Comparison of ENCODE assay signal across 3 worm cellular contexts in genomic region chrIV:12268272-12269045, ce11.
A peak's percentile ranks its signal among the peaks of the same experiment; 100 is the strongest.
TF ChIP-seq lines count a peak whose summit lies in the region.

TSS of gene ppm-1.H (minus strand) at chrIV:12268322.
TSS of gene rpl-34 (plus strand) at chrIV:12268995.

TF ChIP-seq in whole organism, L2 larva, 48 proteins besides CTCF, POLR2A, EP300 and RAD21 (continued from another document):
- no peak for TF ChIP-seq ZK546.5 (tag; optimal IDR thresholded peaks at IDR 0.05; lab: Kevin White, UChicago)
- TF ChIP-seq mbf-1 (tag; optimal IDR thresholded peaks at IDR 0.05; lab: Kevin White, UChicago) = no peak
- TF ChIP-seq unc-62 (GFP tag; optimal IDR thresholded peaks at IDR 0.05; lab: Kevin White, UChicago) = no peak
- no peak for TF ChIP-seq nhr-237 (tag; optimal IDR thresholded peaks at IDR 0.05; lab: Kevin White, UChicago)
- no peak for TF ChIP-seq elt-3 (tag; optimal IDR thresholded peaks at IDR 0.05; lab: Kevin White, UChicago)
- peak; percentile 95 for TF ChIP-seq unc-55 (GFP tag; optimal IDR thresholded peaks at IDR 0.05; lab: Kevin White, UChicago)
- TF ChIP-seq nhr-21 (tag; optimal IDR thresholded peaks at IDR 0.05; lab: Kevin White, UChicago) = peak; percentile 22
- peak; percentile 43 for TF ChIP-seq fos-1 (tag; optimal IDR thresholded peaks at IDR 0.05; lab: Kevin White, UChicago)
- TF ChIP-seq nhr-10 (tag; optimal IDR thresholded peaks at IDR 0.05; lab: Kevin White, UChicago) = no peak
- TF ChIP-seq lin-39 (tag; optimal IDR thresholded peaks at IDR 0.05; lab: Kevin White, UChicago) = no peak
- peak; percentile 4 for TF ChIP-seq zag-1 (tag; optimal IDR thresholded peaks at IDR 0.05; lab: Kevin White, UChicago)
- TF ChIP-seq mdl-1 (tag; optimal IDR thresholded peaks at IDR 0.05; lab: Kevin White, UChicago) = no peak
- no peak for TF ChIP-seq skn-1 (tag; optimal IDR thresholded peaks at IDR 0.05; lab: Kevin White, UChicago)
- peak; percentile 74 for TF ChIP-seq C34F6.9 (tag; optimal IDR thresholded peaks at IDR 0.05; lab: Kevin White, UChicago)
- peak; percentile 51 for TF ChIP-seq sma-9 (GFP tag; optimal IDR thresholded peaks at IDR 0.05; lab: Kevin White, UChicago)
- TF ChIP-seq sma-9 (tag; optimal IDR thresholded peaks at IDR 0.05; lab: Kevin White, UChicago) = no peak
- TF ChIP-seq nhr-11 (tag; optimal IDR thresholded peaks at IDR 0.05; lab: Kevin White, UChicago) = no peak
- peak; percentile 18 for TF ChIP-seq sem-4 (tag; optimal IDR thresholded peaks at IDR 0.05; lab: Kevin White, UChicago)
- no peak for TF ChIP-seq ztf-1 (GFP tag; conservative IDR thresholded peaks at IDR 0.05; lab: Robert Waterston, UW)
- no peak for TF ChIP-seq aly-2 (tag; optimal IDR thresholded peaks at IDR 0.05; lab: Kevin White, UChicago)
- no peak for TF ChIP-seq peb-1 (tag; optimal IDR thresholded peaks at IDR 0.05; lab: Kevin White, UChicago)
- peak; percentile 89 to 98 for TF ChIP-seq lsy-2 (tag; optimal IDR thresholded peaks at IDR 0.05; lab: Kevin White, UChicago)
- no peak for TF ChIP-seq ceh-82 (tag; optimal IDR thresholded peaks at IDR 0.05; lab: Kevin White, UChicago)

TF ChIP-seq in whole organism, L4 larva, 104 proteins besides CTCF, POLR2A, EP300 and RAD21 (continued from another document):
- no peak for TF ChIP-seq nhr-41 (GFP tag; IDR thresholded peaks at IDR 0.05; lab: Robert Waterston, UW)
- TF ChIP-seq mep-1 (tag; optimal IDR thresholded peaks at IDR 0.05; lab: Kevin White, UChicago) = peak; percentile 67
- TF ChIP-seq hlh-11 (tag; optimal IDR thresholded peaks at IDR 0.05; lab: Kevin White, UChicago) = no peak
- no peak for TF ChIP-seq lin-29 (GFP tag; IDR thresholded peaks at IDR 0.05; lab: Robert Waterston, UW)
- TF ChIP-seq nhr-6 (tag; optimal IDR thresholded peaks at IDR 0.05; lab: Kevin White, UChicago) = peak; percentile 68
- peak; percentile 56 for TF ChIP-seq dpl-1 (GFP tag; optimal IDR thresholded peaks at IDR 0.05; lab: Kevin White, UChicago)

TF ChIP-seq in whole organism, mixed stage, embryonic, 35 proteins besides CTCF, POLR2A, EP300 and RAD21 (continued from another document):
- TF ChIP-seq unc-62 (GFP tag; optimal IDR thresholded peaks at IDR 0.05; lab: Kevin White, UChicago) (peak; percentile 37), M03D4.4 (tag; optimal IDR thresholded peaks at IDR 0.05; lab: Kevin White, UChicago) (no peak)
